ENCODE assay signal across 4 fruit fly cellular contexts in genomic region chr3L:16105528-16105927, dm6.
TF ChIP-seq lines count a peak whose summit lies in the region.

Gene IntS9, minus strand, starts transcription at chr3L:16105627.
Gene CG43295, plus strand, starts transcription at chr3L:16105852.

TF ChIP-seq in whole organism, adult, 20 proteins besides CTCF, POLR2A, EP300 and RAD21 (continued from another document):
- TF ChIP-seq CG33017 (tag; optimal IDR thresholded peaks at IDR 0.05; lab: Kevin White, UChicago) (peak; percentile 76), cic (GFP tag; optimal IDR thresholded peaks at IDR 0.05; lab: Kevin White, UChicago) (peak; percentile 7)

TF ChIP-seq in whole organism, embryonic, 481 proteins besides CTCF, POLR2A, EP300 and RAD21 (continued from another document and continues in another):
- TF ChIP-seq CG2199 (GFP tag; IDR thresholded peaks at IDR 0.05; lab: Robert Waterston, UW) (peak; percentile 74; the same call in 2 of the 3 replicates), CG7963 (GFP tag; IDR thresholded peaks at IDR 0.05; lab: Robert Waterston, UW; ENCODE audit: partially characterized antibody) (no peak), ttk (GFP tag; IDR thresholded peaks at IDR 0.05; lab: Robert Waterston, UW) (peak; percentile 77), CrebB (tag; optimal IDR thresholded peaks at IDR 0.05; lab: Kevin White, UChicago) (peak; percentile 64), CG31441 (GFP tag; IDR thresholded peaks at IDR 0.05; lab: Robert Waterston, UW) (no peak), CG6272 (GFP tag; IDR thresholded peaks at IDR 0.05; lab: Robert Waterston, UW) (peak; percentile 77), CG9876 (GFP tag; optimal IDR thresholded peaks at IDR 0.05; lab: Kevin White, UChicago) (peak; percentile 68), gem (tag; optimal IDR thresholded peaks at IDR 0.05; lab: Kevin White, UChicago) (no peak), CG10959 (GFP tag; IDR thresholded peaks at IDR 0.05; lab: Robert Waterston, UW) (peak; percentile 85), CG6791 (GFP tag; IDR thresholded peaks at IDR 0.05; lab: Robert Waterston, UW; ENCODE audit: partially characterized antibody) (no peak), CG12236 (GFP tag; optimal IDR thresholded peaks at IDR 0.05; lab: Kevin White, UChicago) (peak; percentile 72), Xbp1 (GFP tag; optimal IDR thresholded peaks at IDR 0.05; lab: Kevin White, UChicago) (peak; percentile 90), CG10267 (tag; optimal IDR thresholded peaks at IDR 0.05; lab: Kevin White, UChicago) (peak; percentile 70), dmrt11E (tag; optimal IDR thresholded peaks at IDR 0.05; lab: Kevin White, UChicago) (peak; percentile 82), Hey (tag; optimal IDR thresholded peaks at IDR 0.05; lab: Kevin White, UChicago) (no peak), Ets97D (GFP tag; optimal IDR thresholded peaks at IDR 0.05; lab: Kevin White, UChicago) (peak; percentile 71), CG15011 (GFP tag; optimal IDR thresholded peaks at IDR 0.05; lab: Kevin White, UChicago) (no peak), oc (tag; optimal IDR thresholded peaks at IDR 0.05; lab: Kevin White, UChicago) (no peak), knrl (GFP tag; IDR thresholded peaks at IDR 0.05; lab: Robert Waterston, UW; ENCODE audit: partially characterized antibody) (peak; percentile 57; the same call in 2 of the 3 replicates), hb (GFP tag; IDR thresholded peaks at IDR 0.05; lab: Robert Waterston, UW; ENCODE audit: partially characterized antibody) (no peak), CG8388 (GFP tag; optimal IDR thresholded peaks at IDR 0.05; lab: Kevin White, UChicago) (peak; percentile 79), Sox100B (GFP tag; optimal IDR thresholded peaks at IDR 0.05; lab: Kevin White, UChicago) (no peak), fd3F (GFP tag; optimal IDR thresholded peaks at IDR 0.05; lab: Kevin White, UChicago) (peak; percentile 58), dan (GFP tag; IDR thresholded peaks at IDR 0.05; lab: Robert Waterston, UW) (no peak; the same call in 1 of the 2 replicates), gsb-n (tag; optimal IDR thresholded peaks at IDR 0.05; lab: Kevin White, UChicago) (no peak), CG1602 (GFP tag; optimal IDR thresholded peaks at IDR 0.05; lab: Kevin White, UChicago) (peak; percentile 81), CG5180 (GFP tag; optimal IDR thresholded peaks at IDR 0.05; lab: Kevin White, UChicago) (no peak), fru (optimal IDR thresholded peaks at IDR 0.05; lab: Kevin White, UChicago) (no peak), jigr1 (GFP tag; IDR thresholded peaks at IDR 0.05; lab: Robert Waterston, UW) (peak; percentile 56; the same call in 2 of the 3 replicates), row (GFP tag; IDR thresholded peaks at IDR 0.05; lab: Robert Waterston, UW) (peak; percentile 93), Usf (GFP tag; optimal IDR thresholded peaks at IDR 0.05; lab: Kevin White, UChicago) (peak; percentile 64), CG4282 (GFP tag; optimal IDR thresholded peaks at IDR 0.05; lab: Kevin White, UChicago) (peak; percentile 69), pum (GFP tag; optimal IDR thresholded peaks at IDR 0.05; lab: Kevin White, UChicago) (peak; percentile 88), CG11085 (GFP tag; IDR thresholded peaks at IDR 0.05; lab: Robert Waterston, UW) (peak; percentile 49; the same call in 1 of the 2 replicates), CG31365 (tag; optimal IDR thresholded peaks at IDR 0.05; lab: Kevin White, UChicago) (peak; percentile 36), CG9215 (GFP tag; IDR thresholded peaks at IDR 0.05; lab: Robert Waterston, UW) (peak; percentile 69), CG13894 (tag; optimal IDR thresholded peaks at IDR 0.05; lab: Kevin White, UChicago) (no peak), CG31224 (GFP tag; IDR thresholded peaks at IDR 0.05; lab: Robert Waterston, UW) (peak; percentile 60), bsh (GFP tag; optimal IDR thresholded peaks at IDR 0.05; lab: Kevin White, UChicago) (peak in 1 of 2 experiments; percentile 88), abd-A (tag; optimal IDR thresholded peaks at IDR 0.05; lab: Kevin White, UChicago) (no peak), ssp (GFP tag; IDR thresholded peaks at IDR 0.05; lab: Robert Waterston, UW) (peak; percentile 55), CG11398 (GFP tag; optimal IDR thresholded peaks at IDR 0.05; lab: Kevin White, UChicago) (peak; percentile 81)

TF ChIP-seq in whole organism, prepupa, 60 proteins besides CTCF, POLR2A, EP300 and RAD21 (continued from another document):
- peak; percentile 83 for TF ChIP-seq CG8319 (GFP tag; optimal IDR thresholded peaks at IDR 0.05; lab: Kevin White, UChicago)
- TF ChIP-seq esn (GFP tag; optimal IDR thresholded peaks at IDR 0.05; lab: Kevin White, UChicago): peak; percentile 93
- TF ChIP-seq vri (GFP tag; optimal IDR thresholded peaks at IDR 0.05; lab: Kevin White, UChicago): no peak
- peak; percentile 30 for TF ChIP-seq Eip93F (GFP tag; optimal IDR thresholded peaks at IDR 0.05; lab: Kevin White, UChicago)
- TF ChIP-seq CG10631 (GFP tag; optimal IDR thresholded peaks at IDR 0.05; lab: Kevin White, UChicago): peak; percentile 87
- no peak for TF ChIP-seq dac (GFP tag; optimal IDR thresholded peaks at IDR 0.05; lab: Kevin White, UChicago)
- TF ChIP-seq eg (GFP tag; IDR thresholded peaks at IDR 0.05; lab: Robert Waterston, UW): peak; percentile 87
- TF ChIP-seq CG32006 (GFP tag; optimal IDR thresholded peaks at IDR 0.05; lab: Kevin White, UChicago): no peak
- TF ChIP-seq fkh (GFP tag; optimal IDR thresholded peaks at IDR 0.05; lab: Kevin White, UChicago): peak; percentile 46
- peak; percentile 79 for TF ChIP-seq Ets96B (tag; optimal IDR thresholded peaks at IDR 0.05; lab: Kevin White, UChicago)
- TF ChIP-seq CG4318 (GFP tag; optimal IDR thresholded peaks at IDR 0.05; lab: Kevin White, UChicago): no peak
- TF ChIP-seq CG6276 (GFP tag; optimal IDR thresholded peaks at IDR 0.05; lab: Kevin White, UChicago): no peak
- peak; percentile 84 for TF ChIP-seq CG11762 (GFP tag; optimal IDR thresholded peaks at IDR 0.05; lab: Kevin White, UChicago; ENCODE audit: insufficient read depth)
- no peak for TF ChIP-seq Sox102F (GFP tag; optimal IDR thresholded peaks at IDR 0.05; lab: Kevin White, UChicago)
- TF ChIP-seq CG11902 (GFP tag; optimal IDR thresholded peaks at IDR 0.05; lab: Kevin White, UChicago): peak; percentile 71
- TF ChIP-seq Ets21C (GFP tag; optimal IDR thresholded peaks at IDR 0.05; lab: Kevin White, UChicago): peak; percentile 88
- peak; percentile 76 for TF ChIP-seq Sox15 (GFP tag; optimal IDR thresholded peaks at IDR 0.05; lab: Kevin White, UChicago)
- no peak for TF ChIP-seq CG3919 (GFP tag; optimal IDR thresholded peaks at IDR 0.05; lab: Kevin White, UChicago)
- peak; percentile 90 for TF ChIP-seq lz (GFP tag; optimal IDR thresholded peaks at IDR 0.05; lab: Kevin White, UChicago)
- TF ChIP-seq CG6792 (GFP tag; optimal IDR thresholded peaks at IDR 0.05; lab: Kevin White, UChicago): peak; percentile 85
- peak; percentile 70 for TF ChIP-seq Gug (GFP tag; IDR thresholded peaks at IDR 0.05; lab: Robert Waterston, UW)
- TF ChIP-seq svp (GFP tag; lab: Kevin White, UChicago): no peak
- TF ChIP-seq CG3032 (tag; optimal IDR thresholded peaks at IDR 0.05; lab: Kevin White, UChicago): peak; percentile 76
- TF ChIP-seq fd59A (GFP tag; optimal IDR thresholded peaks at IDR 0.05; lab: Kevin White, UChicago): peak; percentile 58

TF ChIP-seq in whole organism, wandering third instar larva, 38 proteins besides CTCF, POLR2A, EP300 and RAD21 (continued from another document):
- TF ChIP-seq GATAd (GFP tag; optimal IDR thresholded peaks at IDR 0.05; lab: Kevin White, UChicago) (peak; percentile 84), Dif (GFP tag; optimal IDR thresholded peaks at IDR 0.05; lab: Kevin White, UChicago; ENCODE audit: partially characterized antibody) (no peak), Mio (GFP tag; optimal IDR thresholded peaks at IDR 0.05; lab: Kevin White, UChicago) (peak; percentile 32), Dfd (GFP tag; optimal IDR thresholded peaks at IDR 0.05; lab: Kevin White, UChicago) (no peak), foxo (GFP tag; optimal IDR thresholded peaks at IDR 0.05; lab: Kevin White, UChicago) (peak; percentile 66 to 94), tai (GFP tag; optimal IDR thresholded peaks at IDR 0.05; lab: Kevin White, UChicago) (no peak), Myc (optimal IDR thresholded peaks at IDR 0.05; lab: Kevin White, UChicago) (peak; percentile 57), dl (GFP tag; optimal IDR thresholded peaks at IDR 0.05; lab: Kevin White, UChicago; ENCODE audit: insufficient read depth in 1 of 2, partially characterized antibody in 2 of 2) (no peak), Hnf4 (GFP tag; optimal IDR thresholded peaks at IDR 0.05; lab: Kevin White, UChicago) (no peak), Rel (GFP tag; optimal IDR thresholded peaks at IDR 0.05; lab: Kevin White, UChicago) (no peak), Rel (tag; optimal IDR thresholded peaks at IDR 0.05; lab: Kevin White, UChicago) (no peak)
TF ChIP-seq in whole organism, wandering third instar larva: peak in this region for 12.
